Worm (Caenorhabditis elegans) whole organism, L1 larva: ENCODE results near the gene C02E7.7.
"Not testable (repeated sequence)": the region's sequence is repeated elsewhere in the genome, so short reads cannot be mapped to it uniquely, and the experiment has no call there.

Experiments
- C34B4.2 ChIP-seq: sonication (generic microtip); optimal IDR thresholded peaks from 2 replicates; lab custom pipeline; 2017; ENCODE audit warnings: mild to moderate bottlenecking, missing genetic modification characterization, missing compliant biosample characterization
- F16B12.6 ChIP-seq: fragments of 150-350 bp; optimal IDR thresholded peaks from 2 replicates; lab custom pipeline; 2014; ENCODE audit warnings: missing biosample characterization, missing genetic modification characterization
- ama-1 ChIP-seq: fragments of 150-350 bp; optimal IDR thresholded peaks from 2 replicates; lab custom pipeline; 2014
- ceh-63 ChIP-seq: fragments of 200-800 bp; sonication (Bioruptor generic); optimal IDR thresholded peaks from 2 replicates; lab custom pipeline; 2018; ENCODE audit warnings: mild to moderate bottlenecking, missing genetic modification characterization, missing compliant biosample characterization
- ceh-82 ChIP-seq, 3 experiments: fragments of 150-350 bp in 1 of 3; sonication (generic microtip) in 2 of 3; optimal IDR thresholded peaks; 2 replicates each; lab custom pipeline; 2014 to 2017; ENCODE audit warnings: missing biosample characterization in 3 of 3, missing genetic modification characterization in 3 of 3
- ceh-88 ChIP-seq: fragments of 200-800 bp; sonication (Bioruptor generic); IDR thresholded peaks from 2 replicates; pipeline ENCODE4 v1.3.6; 2022; ENCODE audit warnings: missing genetic modification characterization, missing compliant biosample characterization
- ces-1 ChIP-seq: fragments of 150-350 bp; optimal IDR thresholded peaks from 2 replicates; lab custom pipeline; 2014; ENCODE audit warnings: missing biosample characterization, missing genetic modification reagents, missing genetic modification characterization
- dsc-1 ChIP-seq: sonication (generic microtip); optimal IDR thresholded peaks from 2 replicates; lab custom pipeline; 2016; ENCODE audit warnings: mild to moderate bottlenecking, missing genetic modification characterization, missing compliant biosample characterization
- efl-1 ChIP-seq, 4 experiments: fragments of 150-350 bp; optimal IDR thresholded peaks in 3 of 4; peaks in 1 of 4; 1 replicate in 1 of 4; 2 replicates in 3 of 4; lab custom pipeline; 2014; ENCODE audit warnings: missing biosample characterization in 2 of 4, missing genetic modification characterization in 2 of 4, missing genetic modification reagents in 2 of 4
- elt-3 ChIP-seq, 6 experiments: fragments of 150-350 bp in 1 of 6; sonication (generic microtip); optimal IDR thresholded peaks; 2 replicates each; lab custom pipeline; 2017 to 2018; ENCODE audit warnings: missing biosample characterization in 6 of 6, missing genetic modification characterization in 6 of 6, inconsistent platforms in 1 of 6
- ets-5 ChIP-seq: fragments of 200-800 bp; sonication (Bioruptor generic); IDR thresholded peaks from 2 replicates; pipeline ENCODE4 v1.3.6; 2022; ENCODE audit warnings: missing genetic modification characterization, missing compliant biosample characterization
- hlh-17 ChIP-seq: fragments of 200-800 bp; sonication (Bioruptor generic); optimal IDR thresholded peaks from 2 replicates; lab custom pipeline; 2018; ENCODE audit warnings: missing genetic modification characterization, mild to moderate bottlenecking, missing compliant biosample characterization, moderate library complexity, borderline replicate concordance
- hpl-2 ChIP-seq: fragments of 150-350 bp; optimal IDR thresholded peaks from 2 replicates; lab custom pipeline; 2014; ENCODE audit warnings: missing biosample characterization, missing genetic modification reagents, missing genetic modification characterization
- irx-1 ChIP-seq: sonication (generic microtip); optimal IDR thresholded peaks from 2 replicates; lab custom pipeline; 2016; ENCODE audit warnings: missing genetic modification characterization, missing compliant biosample characterization
- lin-14 ChIP-seq: fragments of 200-800 bp; sonication (Bioruptor generic); optimal IDR thresholded peaks from 2 replicates; lab custom pipeline; 2018; ENCODE audit warnings: mild to moderate bottlenecking, missing genetic modification characterization, moderate library complexity, missing compliant biosample characterization
- lin-15B ChIP-seq: fragments of 150-350 bp; sonication (generic microtip); optimal IDR thresholded peaks from 3 replicates; lab custom pipeline; 2014; ENCODE audit warnings: missing biosample characterization, missing genetic modification characterization
- lin-35 ChIP-seq, 2 experiments: fragments of 150-350 bp; optimal IDR thresholded peaks; 2 replicates each; lab custom pipeline; 2014; ENCODE audit warnings: missing biosample characterization in 2 of 2, missing genetic modification characterization in 2 of 2, missing genetic modification reagents in 2 of 2
- lir-3 ChIP-seq: sonication (generic microtip); optimal IDR thresholded peaks from 2 replicates; lab custom pipeline; 2016; ENCODE audit warnings: mild to moderate bottlenecking, missing genetic modification characterization, moderate library complexity, missing compliant biosample characterization; ENCODE audit not compliant: poor library complexity
- mab-9 ChIP-seq: fragments of 200-800 bp; sonication (Bioruptor generic); IDR thresholded peaks from 2 replicates; pipeline ENCODE4 v1.3.6; 2022; ENCODE audit warnings: missing genetic modification reagents, missing genetic modification characterization, missing compliant biosample characterization
- mep-1 ChIP-seq: fragments of 150-350 bp; optimal IDR thresholded peaks from 2 replicates; lab custom pipeline; 2014; ENCODE audit warnings: missing biosample characterization, missing genetic modification characterization
- nhr-20 ChIP-seq: sonication (generic microtip); optimal IDR thresholded peaks from 2 replicates; lab custom pipeline; 2016; ENCODE audit warnings: mild to moderate bottlenecking, missing genetic modification characterization, missing compliant biosample characterization
- nhr-237 ChIP-seq: fragments of 150-350 bp; optimal IDR thresholded peaks from 2 replicates; lab custom pipeline; 2014; ENCODE audit warnings: missing biosample characterization, missing genetic modification characterization
- nhr-28 ChIP-seq: fragments of 150-350 bp; optimal IDR thresholded peaks from 2 replicates; lab custom pipeline; 2014; ENCODE audit warnings: missing biosample characterization, missing genetic modification characterization
- nhr-47 ChIP-seq: sonication (generic microtip); optimal IDR thresholded peaks from 2 replicates; lab custom pipeline; 2016; ENCODE audit warnings: mild to moderate bottlenecking, missing genetic modification characterization, moderate library complexity, missing compliant biosample characterization
- nhr-71 ChIP-seq: sonication (generic microtip); optimal IDR thresholded peaks from 2 replicates; lab custom pipeline; 2016; ENCODE audit warnings: mild to moderate bottlenecking, missing genetic modification characterization, moderate library complexity, missing compliant biosample characterization
- nhr-76 ChIP-seq: sonication (generic microtip); optimal IDR thresholded peaks from 2 replicates; lab custom pipeline; 2017; ENCODE audit warnings: missing biosample characterization, missing genetic modification characterization
- nhr-77 ChIP-seq: fragments of 150-350 bp; optimal IDR thresholded peaks from 2 replicates; lab custom pipeline; 2014; ENCODE audit warnings: missing biosample characterization, missing genetic modification characterization
- nhr-85 ChIP-seq: sonication (generic microtip); peaks from one replicate; lab custom pipeline; 2016; ENCODE audit warnings: missing genetic modification characterization, inconsistent platforms, missing compliant biosample characterization
- pqm-1 ChIP-seq: sonication (generic microtip); optimal IDR thresholded peaks from 3 replicates; lab custom pipeline; 2017; ENCODE audit warnings: missing biosample characterization, missing genetic modification characterization
- rnt-1 ChIP-seq: sonication (generic microtip); optimal IDR thresholded peaks from 2 replicates; lab custom pipeline; 2016; ENCODE audit warnings: mild to moderate bottlenecking, missing genetic modification characterization, moderate library complexity, missing compliant biosample characterization
- skn-1 ChIP-seq: fragments of 150-350 bp; optimal IDR thresholded peaks from 2 replicates; lab custom pipeline; 2014; ENCODE audit warnings: missing biosample characterization, missing genetic modification characterization
- snu-23 ChIP-seq: sonication (generic microtip); optimal IDR thresholded peaks from 2 replicates; lab custom pipeline; 2016; ENCODE audit warnings: missing genetic modification characterization, missing compliant biosample characterization
- sox-4 ChIP-seq: sonication (generic microtip); optimal IDR thresholded peaks from 2 replicates; lab custom pipeline; 2016; ENCODE audit warnings: missing genetic modification characterization, missing compliant biosample characterization
- sptf-1 ChIP-seq: fragments of 150-350 bp; optimal IDR thresholded peaks from 2 replicates; lab custom pipeline; 2014; ENCODE audit warnings: missing biosample characterization, missing genetic modification characterization
- swsn-7 ChIP-seq: sonication (generic microtip); optimal IDR thresholded peaks from 2 replicates; lab custom pipeline; 2016; ENCODE audit warnings: missing genetic modification characterization, missing compliant biosample characterization
- tbx-2 ChIP-seq: sonication (generic microtip); optimal IDR thresholded peaks from 2 replicates; lab custom pipeline; 2016; ENCODE audit warnings: missing genetic modification characterization, missing compliant biosample characterization
- unc-30 ChIP-seq: sonication (generic microtip); optimal IDR thresholded peaks from 2 replicates; lab custom pipeline; 2017; ENCODE audit warnings: missing biosample characterization, missing genetic modification characterization
- unc-98 ChIP-seq: fragments of 200-800 bp; sonication (Bioruptor generic); IDR thresholded peaks from 2 replicates; pipeline ENCODE4 v1.3.6; 2022; ENCODE audit warnings: missing genetic modification characterization, missing compliant biosample characterization
- xbp-1 ChIP-seq: sonication (generic microtip); optimal IDR thresholded peaks from 2 replicates; lab custom pipeline; 2016; ENCODE audit warnings: missing genetic modification characterization, missing compliant biosample characterization
- zip-4 ChIP-seq: fragments of 200-800 bp; sonication (Bioruptor generic); optimal IDR thresholded peaks from 2 replicates; lab custom pipeline; 2018; ENCODE audit warnings: mild to moderate bottlenecking, missing genetic modification characterization, moderate library complexity, missing compliant biosample characterization
- ztf-4 ChIP-seq: fragments of 150-350 bp; optimal IDR thresholded peaks from 2 replicates; lab custom pipeline; 2014; ENCODE audit warnings: missing biosample characterization, missing genetic modification characterization

The C02E7.7 gene

DNA sequence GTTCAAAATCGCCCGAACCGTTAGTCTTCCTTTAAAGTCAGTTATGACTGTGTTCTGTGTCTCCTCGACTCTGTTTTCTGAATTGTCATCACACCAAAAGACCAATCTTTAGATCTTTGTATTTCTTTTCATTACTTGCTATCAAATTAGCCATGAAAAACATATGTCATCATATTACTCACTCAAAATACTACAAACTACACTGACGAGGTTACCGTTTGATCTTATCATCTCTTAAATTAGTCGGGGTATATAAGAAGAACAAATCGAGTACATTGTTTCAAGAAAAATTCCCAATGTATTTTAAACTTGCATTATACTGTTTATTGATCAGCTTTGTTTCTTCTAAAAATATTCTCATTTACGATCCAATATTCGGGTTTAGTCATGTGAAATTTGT lies 9.8 kb downstream of the C02E7.7 start, which contains the start of gene ugt-13 (continued):
- TF ChIP-seq swsn-7 (tag; lab: Kevin White, UChicago) (no peak), lin-35 (GFP tag; optimal IDR thresholded peaks at IDR 0.05; lab: Kevin White, UChicago) (no peak), nhr-85 (peak; percentile 90), tbx-2 (tag; lab: Kevin White, UChicago) (peak; percentile 67), zip-4 (GFP tag; lab: Kevin White, UChicago) (no peak), nhr-71 (tag; lab: Kevin White, UChicago) (peak; percentile 66), hpl-2 (no peak), skn-1 (tag; lab: Kevin White, UChicago) (peak; percentile 52), sptf-1 (tag; lab: Kevin White, UChicago) (no peak), nhr-20 (tag; lab: Kevin White, UChicago) (peak; percentile 86)

- no peak for TF ChIP-seq xbp-1 (tag; lab: Kevin White, UChicago)
- TF ChIP-seq skn-1 (tag; lab: Kevin White, UChicago) = no peak
- TF ChIP-seq nhr-28 (tag; lab: Kevin White, UChicago) = no peak
- TF ChIP-seq C34B4.2 = no peak
These were observed 12.4 kb downstream of the C02E7.7 start, which contains the start of gene ugt-14 for ce11 chrV:4905953-4906352. ugt-14 (plus strand) TSS chrV:4906253.

- TF ChIP-seq tbx-2 (tag; lab: Kevin White, UChicago) (no peak), snu-23 (GFP tag; lab: Kevin White, UChicago) (peak; percentile 12), unc-30 (tag; lab: Kevin White, UChicago) (no peak), efl-1 (optimal IDR thresholded peaks at IDR 0.05; lab: Kevin White, UChicago) (no peak), efl-1 (GFP tag; optimal IDR thresholded peaks at IDR 0.05 in 1 of 2; lab: Kevin White, UChicago) (peak in 1 of 2 experiments; percentile 53), nhr-20 (tag; lab: Kevin White, UChicago) (peak; percentile 41)
- TF ChIP-seq, all 84 proteins: peak for 3
These were observed 14.7 kb downstream of the C02E7.7 start, which contains the start of gene ugt-8 for ce11 chrV:4903696-4904095. ugt-8 (plus strand) TSS chrV:4903930.

DNA sequence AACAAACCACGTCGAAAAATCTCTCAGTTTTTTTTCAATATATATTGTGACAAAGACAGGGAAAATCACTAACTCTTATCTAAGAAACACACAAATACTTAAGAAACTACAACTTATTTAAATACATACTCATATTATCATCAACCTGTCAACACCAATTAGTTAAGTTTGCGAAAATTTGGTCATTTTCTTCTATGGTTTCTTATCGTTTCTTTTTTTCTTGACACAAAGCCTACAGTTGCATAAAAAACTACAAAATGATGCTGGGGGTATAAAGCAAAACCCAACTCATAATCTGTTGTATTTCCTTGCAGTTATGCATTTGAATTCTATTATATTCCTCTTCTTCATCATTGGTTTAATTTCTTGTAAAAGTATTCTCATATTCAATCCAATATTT lies 17.3 kb downstream of the C02E7.7 start, which contains the start of gene ugt-67:
TSS of gene ugt-67 (plus strand) at position 301 of the 400 bp plus-strand sequence.
- TF ChIP-seq mab-9 = no peak

- TF ChIP-seq nhr-47 (tag; lab: Kevin White, UChicago); rnt-1 (tag; lab: Kevin White, UChicago); hlh-17 (GFP tag; lab: Kevin White, UChicago): not testable (repeated sequence)
These were observed 18.4 kb downstream of the C02E7.7 start, which contains the start of gene ugt-10 for ce11 chrV:4900020-4900419. ugt-10 (minus strand) TSS chrV:4900120.

DNA sequence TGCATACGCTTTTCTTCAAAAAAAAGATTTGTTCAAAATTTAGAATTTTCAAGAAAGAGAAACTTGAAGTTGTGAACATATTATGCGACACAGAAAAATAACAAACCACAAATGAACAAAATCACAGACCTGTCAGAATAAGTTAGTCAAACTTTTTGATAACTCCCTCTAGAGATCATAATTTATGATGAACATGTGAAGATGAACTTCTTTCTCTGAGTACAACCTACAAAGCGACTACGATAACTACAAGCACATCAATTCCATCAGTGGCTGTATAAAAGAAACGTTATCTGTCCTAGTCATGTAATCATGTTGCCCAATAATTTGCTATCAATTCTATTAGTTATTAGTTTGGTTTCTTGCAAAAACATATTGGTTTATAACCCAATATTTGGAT lies 22.6 kb downstream of the C02E7.7 start, which contains the start of gene ugt-9:
TSS of gene ugt-9 (plus strand) at position 305 of the 400 bp plus-strand sequence.
- TF ChIP-seq irx-1 (tag; lab: Kevin White, UChicago) = no peak
- TF ChIP-seq ama-1 (lab: Kevin White, UChicago) = no peak
- TF ChIP-seq ztf-4 = no peak
- peak; percentile 34 for TF ChIP-seq snu-23 (GFP tag; lab: Kevin White, UChicago)
- TF ChIP-seq ets-5 = no peak
- TF ChIP-seq xbp-1 (tag; lab: Kevin White, UChicago) = no peak
- TF ChIP-seq unc-98 (GFP tag; lab: Robert Waterston, UW) = no peak
- peak in 3 of 6 experiments; percentile 58 to 84 (median 61) for TF ChIP-seq elt-3 (tag; optimal IDR thresholded peaks at IDR 0.05; lab: Kevin White, UChicago)
- no peak for TF ChIP-seq sox-4 (tag; lab: Kevin White, UChicago)
- TF ChIP-seq F16B12.6 (tag; lab: Kevin White, UChicago) = no peak
- no peak for TF ChIP-seq ces-1 (GFP tag; lab: Kevin White, UChicago)
- TF ChIP-seq pqm-1 = no peak
- peak; percentile 41 for TF ChIP-seq tbx-2 (tag; lab: Kevin White, UChicago)
- no peak for TF ChIP-seq ceh-88 (GFP tag; lab: Robert Waterston, UW)
- no peak for TF ChIP-seq dsc-1 (tag; lab: Kevin White, UChicago)
- peak; percentile 32 for TF ChIP-seq lin-14
- TF ChIP-seq ceh-63 = no peak
- TF ChIP-seq nhr-28 (tag; lab: Kevin White, UChicago) = no peak
- no peak for TF ChIP-seq mep-1 (tag; lab: Kevin White, UChicago)
- TF ChIP-seq lin-15B (tag; lab: Kevin White, UChicago) = no peak
- peak; percentile 72 for TF ChIP-seq nhr-20 (tag; lab: Kevin White, UChicago)
- no peak for TF ChIP-seq lir-3 (tag; lab: Kevin White, UChicago)
- no peak for TF ChIP-seq nhr-237
- TF ChIP-seq lin-35 (GFP tag; optimal IDR thresholded peaks at IDR 0.05; lab: Kevin White, UChicago) = peak in 1 of 2 experiments; percentile 7
- TF ChIP-seq nhr-76 (tag; lab: Kevin White, UChicago) = peak; percentile 77
- TF ChIP-seq nhr-77 (tag; lab: Kevin White, UChicago) = peak; percentile 22
- TF ChIP-seq ceh-82 (tag; optimal IDR thresholded peaks at IDR 0.05; lab: Kevin White, UChicago) = no peak
